Fruit fly (Drosophila melanogaster) whole organism, prepupa: ENCODE data around the gene CG5107.

Experiments used
- Blimp-1 ChIP-seq: fragments of 200-800 bp; sonication (Bioruptor generic); optimal IDR thresholded peaks from 3 replicates; lab custom pipeline; 2017; ENCODE audit warnings: missing biosample characterization, missing genetic modification characterization, mild to moderate bottlenecking, moderate library complexity, missing genetic modification reagents
- CG10631 ChIP-seq: fragments of 200-800 bp; sonication (Bioruptor generic); optimal IDR thresholded peaks from 2 replicates; lab custom pipeline; 2016; ENCODE audit warnings: missing biosample characterization, missing genetic modification characterization
- CG10669 ChIP-seq: fragments of 200-800 bp; sonication (Bioruptor generic); optimal IDR thresholded peaks from 3 replicates; lab custom pipeline; 2018; ENCODE audit warnings: missing biosample characterization, mild to moderate bottlenecking, missing genetic modification characterization, moderate library complexity
- CG11902 ChIP-seq: fragments of 200-800 bp; sonication (Bioruptor generic); optimal IDR thresholded peaks from 3 replicates; lab custom pipeline; 2016; ENCODE audit warnings: missing biosample characterization, missing genetic modification characterization
- CG16779 ChIP-seq: fragments of 200-800 bp; sonication (Bioruptor generic); optimal IDR thresholded peaks from 3 replicates; lab custom pipeline; 2017; ENCODE audit warnings: missing biosample characterization, mild to moderate bottlenecking, missing genetic modification characterization
- CG3032 ChIP-seq: fragments of 200-800 bp; optimal IDR thresholded peaks from 2 replicates; lab custom pipeline; 2019; ENCODE audit warnings: missing biosample characterization, mild to moderate bottlenecking, missing genetic modification characterization, moderate library complexity
- CG32006 ChIP-seq: fragments of 200-800 bp; sonication (Bioruptor generic); optimal IDR thresholded peaks from 3 replicates; lab custom pipeline; 2017; ENCODE audit warnings: missing biosample characterization, mild to moderate bottlenecking, missing genetic modification characterization
- CG34406 ChIP-seq: fragments of 200-800 bp; sonication (Bioruptor generic); optimal IDR thresholded peaks from 3 replicates; lab custom pipeline; 2016; ENCODE audit warnings: missing biosample characterization, missing genetic modification characterization
- CG4318 ChIP-seq: fragments of 200-800 bp; sonication (Bioruptor generic); optimal IDR thresholded peaks from 3 replicates; lab custom pipeline; 2017; ENCODE audit warnings: missing biosample characterization, mild to moderate bottlenecking, missing genetic modification characterization
- CG6163 ChIP-seq: fragments of 200-800 bp; sonication (Bioruptor generic); IDR thresholded peaks from 3 replicates; pipeline ENCODE4 v1.3.6; 2022; ENCODE audit warnings: missing biosample characterization, missing genetic modification characterization
- CG6808 ChIP-seq: fragments of 200-800 bp; sonication (Bioruptor generic); optimal IDR thresholded peaks from 3 replicates; lab custom pipeline; 2017; ENCODE audit warnings: missing biosample characterization, missing genetic modification characterization, mild to moderate bottlenecking, moderate library complexity, missing genetic modification reagents
- CG6854 ChIP-seq: fragments of 200-800 bp; sonication (Bioruptor generic); optimal IDR thresholded peaks from 2 replicates; lab custom pipeline; 2017; ENCODE audit warnings: missing biosample characterization, mild to moderate bottlenecking, missing genetic modification characterization
- CG8119 ChIP-seq: fragments of 200-800 bp; sonication (Bioruptor generic); IDR thresholded peaks from 3 replicates; pipeline ENCODE4 v1.3.6; 2022; ENCODE audit warnings: missing biosample characterization, missing genetic modification characterization
- CG8632 ChIP-seq: fragments of 200-800 bp; sonication (Bioruptor generic); optimal IDR thresholded peaks from 3 replicates; lab custom pipeline; 2016; ENCODE audit warnings: missing biosample characterization, missing genetic modification characterization
- CG9139 ChIP-seq: fragments of 200-800 bp; sonication (Bioruptor generic); optimal IDR thresholded peaks from 3 replicates; lab custom pipeline; 2017; ENCODE audit warnings: missing biosample characterization, mild to moderate bottlenecking, missing genetic modification characterization
- Eip78C ChIP-seq: fragments of 200-800 bp; sonication (Bioruptor generic); peaks from one replicate; lab custom pipeline; 2016; ENCODE audit warnings: missing biosample characterization, missing genetic modification characterization
- Eip93F ChIP-seq: fragments of 200-800 bp; sonication (Bioruptor generic); optimal IDR thresholded peaks from 2 replicates; lab custom pipeline; 2016; ENCODE audit warnings: missing biosample characterization, mild to moderate bottlenecking, missing genetic modification characterization
- Ets96B ChIP-seq: fragments of 200-800 bp; optimal IDR thresholded peaks from 2 replicates; lab custom pipeline; 2019; ENCODE audit warnings: missing biosample characterization, mild to moderate bottlenecking, missing genetic modification characterization, moderate library complexity
- Gug ChIP-seq: fragments of 200-800 bp; sonication (Bioruptor generic); IDR thresholded peaks from 2 replicates; pipeline ENCODE4 v1.3.6; 2022; ENCODE audit warnings: missing biosample characterization, missing genetic modification characterization
- Hr38 ChIP-seq: sonication (Bioruptor generic); optimal IDR thresholded peaks from 2 replicates; lab custom pipeline; 2016; ENCODE audit warnings: missing biosample characterization, missing genetic modification characterization
- Hr39 ChIP-seq: fragments of 200-800 bp; sonication (Bioruptor generic); optimal IDR thresholded peaks from 2 replicates; lab custom pipeline; 2016; ENCODE audit warnings: missing biosample characterization, missing genetic modification characterization
- Hr4 ChIP-seq: fragments of 200-800 bp; sonication (Bioruptor generic); optimal IDR thresholded peaks from 3 replicates; lab custom pipeline; 2016; ENCODE audit warnings: missing biosample characterization, missing genetic modification characterization
- OdsH ChIP-seq: fragments of 200-800 bp; sonication (Bioruptor generic); optimal IDR thresholded peaks from 3 replicates; lab custom pipeline; 2016; ENCODE audit warnings: missing biosample characterization, missing genetic modification characterization
- Smox ChIP-seq: fragments of 200-800 bp; sonication (Bioruptor generic); optimal IDR thresholded peaks from 3 replicates; lab custom pipeline; 2016; ENCODE audit warnings: missing biosample characterization, missing genetic modification characterization
- Sox102F ChIP-seq: fragments of 200-800 bp; sonication (Bioruptor generic); optimal IDR thresholded peaks from 2 replicates; lab custom pipeline; 2016; ENCODE audit warnings: missing biosample characterization, mild to moderate bottlenecking, missing genetic modification characterization
- Sox14 ChIP-seq: fragments of 200-800 bp; sonication (Bioruptor generic); optimal IDR thresholded peaks from 3 replicates; lab custom pipeline; 2016; ENCODE audit warnings: missing biosample characterization, missing genetic modification characterization
- achi ChIP-seq: fragments of 200-800 bp; sonication (Bioruptor generic); optimal IDR thresholded peaks from 3 replicates; lab custom pipeline; 2016; ENCODE audit warnings: missing biosample characterization, missing genetic modification characterization
- acj6 ChIP-seq: fragments of 200-800 bp; sonication (Bioruptor generic); optimal IDR thresholded peaks from 3 replicates; lab custom pipeline; 2016; ENCODE audit warnings: missing biosample characterization, missing genetic modification characterization
- cyc ChIP-seq: fragments of 200-800 bp; sonication (Bioruptor generic); optimal IDR thresholded peaks from 3 replicates; lab custom pipeline; 2016; ENCODE audit warnings: missing biosample characterization, missing genetic modification characterization
- dac ChIP-seq: fragments of 200-800 bp; sonication (Bioruptor generic); optimal IDR thresholded peaks from 2 replicates; lab custom pipeline; 2017; ENCODE audit warnings: missing biosample characterization, mild to moderate bottlenecking, missing genetic modification characterization
- dsx ChIP-seq: fragments of 200-800 bp; optimal IDR thresholded peaks from 3 replicates; lab custom pipeline; 2019; ENCODE audit warnings: missing biosample characterization, mild to moderate bottlenecking, missing genetic modification characterization, moderate library complexity; ENCODE audit not compliant: poor library complexity, severe bottlenecking
- esn ChIP-seq: fragments of 200-800 bp; sonication (Bioruptor generic); optimal IDR thresholded peaks from 2 replicates; lab custom pipeline; 2016; ENCODE audit warnings: missing biosample characterization, mild to moderate bottlenecking, missing genetic modification characterization, moderate library complexity
- fd85E ChIP-seq: fragments of 200-800 bp; sonication (Bioruptor generic); optimal IDR thresholded peaks from 3 replicates; lab custom pipeline; 2016; ENCODE audit warnings: missing biosample characterization, missing genetic modification characterization
- fkh ChIP-seq: fragments of 200-800 bp; sonication (Bioruptor generic); optimal IDR thresholded peaks from 3 replicates; lab custom pipeline; 2017; ENCODE audit warnings: missing biosample characterization, mild to moderate bottlenecking, missing genetic modification characterization, moderate library complexity
- net ChIP-seq: fragments of 200-800 bp; sonication (Bioruptor generic); optimal IDR thresholded peaks from 3 replicates; lab custom pipeline; 2016; ENCODE audit warnings: missing biosample characterization, missing genetic modification characterization
- pdm3 ChIP-seq: fragments of 200-800 bp; sonication (Bioruptor generic); optimal IDR thresholded peaks from 3 replicates; lab custom pipeline; 2016; ENCODE audit warnings: missing biosample characterization, missing genetic modification characterization
- spab ChIP-seq: fragments of 200-800 bp; sonication (Bioruptor generic); optimal IDR thresholded peaks from 2 replicates; lab custom pipeline; 2017; ENCODE audit warnings: missing biosample characterization, mild to moderate bottlenecking, missing genetic modification characterization, missing genetic modification reagents
- ss ChIP-seq, 2 experiments: fragments of 200-800 bp; sonication (Bioruptor generic); optimal IDR thresholded peaks; 2 replicates in 1 of 2; 3 replicates in 1 of 2; lab custom pipeline; 2017 to 2018; ENCODE audit warnings: mild to moderate bottlenecking in 2 of 2, missing biosample characterization in 2 of 2, missing genetic modification characterization in 2 of 2, moderate library complexity in 1 of 2
- topi ChIP-seq: fragments of 200-800 bp; sonication (Bioruptor generic); optimal IDR thresholded peaks from 3 replicates; lab custom pipeline; 2016; ENCODE audit warnings: missing biosample characterization, missing genetic modification characterization
- vri ChIP-seq: fragments of 200-800 bp; sonication (Bioruptor generic); optimal IDR thresholded peaks from 3 replicates; lab custom pipeline; 2016; ENCODE audit warnings: missing biosample characterization, mild to moderate bottlenecking, missing genetic modification characterization

CG5107 gene

DNA sequence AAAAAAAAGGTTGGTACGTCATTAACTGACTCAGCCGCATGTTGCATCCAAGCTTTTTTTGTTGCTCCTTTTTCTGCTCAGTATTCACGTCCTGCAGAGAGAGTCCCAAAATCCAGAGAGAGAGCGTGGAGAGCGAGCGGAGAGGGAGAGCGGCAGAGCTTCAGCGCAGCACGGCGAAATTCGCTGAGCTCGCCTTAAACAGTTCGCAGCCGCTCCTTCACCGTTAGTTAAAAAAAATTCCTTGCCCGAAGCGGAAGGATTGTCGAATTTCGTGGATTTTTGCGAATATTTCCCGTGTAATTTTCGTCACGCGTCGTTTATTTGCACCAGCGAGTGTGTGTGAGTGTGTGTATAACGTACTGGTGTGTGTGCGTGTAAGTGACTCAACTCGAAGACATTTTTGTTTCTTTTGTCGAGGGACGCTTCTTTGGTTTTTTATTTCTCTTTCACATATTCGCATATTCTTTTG is 13.1 kb downstream of the CG5107 start (continued):
- TF ChIP-seq CG4318 (GFP tag; lab: Kevin White, UChicago): no peak
- TF ChIP-seq CG34406: no peak
- no peak for TF ChIP-seq Hr38 (GFP tag; lab: Kevin White, UChicago)
- peak; percentile 28 for TF ChIP-seq dsx
- TF ChIP-seq Sox102F: no peak
- no peak for TF ChIP-seq fkh (GFP tag; lab: Kevin White, UChicago)
- TF ChIP-seq CG6808 (GFP tag; lab: Kevin White, UChicago): peak; percentile 57
- TF ChIP-seq, all 60 proteins: peak for 19

DNA sequence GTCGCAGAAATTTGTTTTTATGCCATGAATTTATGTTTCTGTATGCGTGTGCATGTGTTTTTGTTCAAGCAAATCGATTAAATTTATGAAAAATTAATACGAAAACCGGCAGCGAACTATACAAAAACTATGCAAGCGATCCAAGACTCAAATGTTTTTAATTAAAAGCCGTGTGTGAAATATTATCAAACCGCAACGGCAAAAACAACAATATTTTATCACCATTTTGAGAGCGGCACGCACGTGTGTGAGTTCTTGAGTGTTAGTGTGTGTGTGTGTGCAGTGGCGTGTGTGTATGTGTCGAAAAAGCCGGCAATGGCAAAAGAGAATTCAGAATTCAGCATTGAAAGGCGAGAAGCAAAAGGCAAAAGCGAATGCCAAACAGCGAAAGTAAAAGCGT is 13.6 kb downstream of the CG5107 start:
- TF ChIP-seq CG16779 (no peak), Blimp-1 (GFP tag; lab: Kevin White, UChicago) (peak; percentile 75), fd85E (GFP tag; lab: Kevin White, UChicago) (no peak), cyc (GFP tag; lab: Kevin White, UChicago) (no peak), CG6854 (GFP tag; lab: Kevin White, UChicago) (no peak)
- TF ChIP-seq, all 60 proteins: peak for 1

DNA sequence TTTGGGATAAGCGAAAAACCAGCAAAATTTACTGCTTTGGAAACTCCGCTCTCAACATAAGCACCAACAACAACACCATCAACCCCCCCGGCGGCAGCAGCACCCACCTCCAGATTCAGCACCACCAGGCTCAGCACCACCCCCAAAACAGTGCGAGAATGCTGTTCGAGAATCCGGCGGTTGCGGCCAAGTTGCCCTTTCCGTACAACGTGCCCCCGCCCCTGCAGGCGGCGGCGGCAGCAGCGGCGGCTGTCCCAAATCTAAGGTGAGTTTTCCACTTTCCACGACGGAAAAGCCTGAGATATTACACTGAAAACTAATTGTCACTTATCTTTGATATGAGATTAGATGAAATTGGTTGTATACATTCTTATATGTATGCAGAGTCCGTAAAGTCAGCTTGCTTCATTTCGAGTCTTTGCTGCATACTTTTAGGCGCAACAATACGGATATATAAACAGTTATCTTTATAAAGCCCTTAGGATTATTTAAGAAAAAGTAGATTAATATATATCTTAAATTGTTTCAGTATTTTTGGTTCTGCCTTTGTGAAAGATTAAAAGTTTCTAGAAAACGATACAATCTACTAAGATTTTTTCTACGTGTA is 14.6 kb downstream of the CG5107 start:
- no peak for TF ChIP-seq vri
- no peak for TF ChIP-seq CG6854 (GFP tag; lab: Kevin White, UChicago)
- no peak for TF ChIP-seq esn (GFP tag; lab: Kevin White, UChicago)
- peak; percentile 12 for TF ChIP-seq achi
- no peak for TF ChIP-seq CG34406
- TF ChIP-seq Sox14 (GFP tag; lab: Kevin White, UChicago): peak; percentile 6
- peak; percentile 35 for TF ChIP-seq CG32006 (GFP tag; lab: Kevin White, UChicago)
- no peak for TF ChIP-seq CG6163 (GFP tag; lab: Robert Waterston, UW)
- no peak for TF ChIP-seq CG3032 (tag; lab: Kevin White, UChicago)
- peak; percentile 15 for TF ChIP-seq acj6 (GFP tag; lab: Kevin White, UChicago)
- peak; percentile 13 for TF ChIP-seq Ets96B (tag; lab: Kevin White, UChicago)
- TF ChIP-seq pdm3 (GFP tag; lab: Kevin White, UChicago): peak; percentile 22
- peak; percentile 3 for TF ChIP-seq OdsH
- peak; percentile 16 for TF ChIP-seq CG8632 (GFP tag; lab: Kevin White, UChicago)
- no peak for TF ChIP-seq Sox102F
- peak; percentile 24 for TF ChIP-seq CG10631
- TF ChIP-seq CG6808 (GFP tag; lab: Kevin White, UChicago): peak; percentile 25
- TF ChIP-seq ss (GFP tag; optimal IDR thresholded peaks at IDR 0.05; lab: Kevin White, UChicago): peak in 1 of 2 experiments; percentile 5
- no peak for TF ChIP-seq Gug (GFP tag; lab: Robert Waterston, UW)
- TF ChIP-seq CG8119 (GFP tag; lab: Robert Waterston, UW): 0 out of 3 replicates have a peak, but pooled peaks have one; percentile 25
- peak; percentile 17 for TF ChIP-seq Hr39 (GFP tag; lab: Kevin White, UChicago)
- peak; percentile 29 for TF ChIP-seq CG10669
- peak; percentile 34 for TF ChIP-seq Hr4 (GFP tag; lab: Kevin White, UChicago)
- peak; percentile 2 for TF ChIP-seq Smox
- no peak for TF ChIP-seq net
- TF ChIP-seq Eip78C (GFP tag; lab: Kevin White, UChicago): peak; percentile 84
- no peak for TF ChIP-seq dac (GFP tag; lab: Kevin White, UChicago)
- TF ChIP-seq Hr38 (GFP tag; lab: Kevin White, UChicago): no peak

DNA sequence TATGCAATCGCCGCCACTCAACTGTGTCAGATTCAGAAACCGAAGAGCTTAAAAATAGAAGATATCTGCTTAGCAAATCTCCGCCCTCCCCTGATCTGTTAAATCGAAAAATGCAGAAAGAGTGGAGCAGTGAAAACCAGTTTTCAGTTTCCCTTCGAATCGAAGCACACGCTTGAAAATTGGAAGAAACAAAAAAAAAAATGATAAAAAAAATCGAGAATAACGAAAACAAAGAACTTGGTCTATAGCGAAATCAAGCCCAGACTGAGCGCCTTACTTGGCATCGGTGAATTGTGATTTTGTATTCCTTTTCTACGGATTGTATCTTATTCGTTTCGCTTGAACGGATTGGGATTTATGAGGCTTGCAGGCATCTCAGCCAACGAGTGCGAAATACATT is 24.3 kb downstream of the CG5107 start:
- TF ChIP-seq CG6808 (GFP tag; lab: Kevin White, UChicago): peak; percentile 36
- no peak for TF ChIP-seq topi (GFP tag; lab: Kevin White, UChicago)
- TF ChIP-seq acj6 (GFP tag; lab: Kevin White, UChicago): no peak
- peak; percentile 26 to 64 for TF ChIP-seq ss (GFP tag; optimal IDR thresholded peaks at IDR 0.05; lab: Kevin White, UChicago)
- peak; percentile 48 for TF ChIP-seq CG9139 (GFP tag; lab: Kevin White, UChicago)
- TF ChIP-seq spab (GFP tag; lab: Kevin White, UChicago): peak; percentile 25
- no peak for TF ChIP-seq CG11902
- no peak for TF ChIP-seq Eip93F (GFP tag; lab: Kevin White, UChicago)
- TF ChIP-seq Eip78C (GFP tag; lab: Kevin White, UChicago): peak; percentile 27
